Worm (Caenorhabditis elegans): ENCODE measurements around the gene C27D6.3.

The C27D6.3 gene

DNA sequence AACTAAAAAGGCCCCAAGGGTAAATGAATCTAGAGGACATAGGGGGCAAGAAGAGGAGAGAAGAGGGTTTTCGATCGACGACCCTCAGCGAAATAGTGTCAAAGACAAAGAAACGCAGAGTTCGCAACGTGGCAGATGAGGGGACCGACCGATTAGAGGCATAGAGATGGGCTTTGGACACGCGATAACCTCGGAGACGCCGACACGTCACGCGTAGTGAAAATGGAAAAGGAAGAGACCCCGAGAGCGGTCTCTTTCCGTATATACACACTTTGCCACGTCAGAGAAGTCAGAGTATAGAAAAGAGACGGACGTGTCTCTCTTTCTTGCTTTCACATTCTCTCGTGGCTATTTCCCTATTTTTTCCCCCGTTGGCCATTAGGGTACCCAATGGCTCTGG is 7.2 kb upstream of the C27D6.3 start (continued):
- TF ChIP-seq tag-97 (GFP tag; IDR thresholded peaks at IDR 0.05), result no peak
- no peak for TF ChIP-seq madf-9 (GFP tag; conservative IDR thresholded peaks at IDR 0.05)
- peak; percentile 51 for TF ChIP-seq nhr-48 (tag; optimal IDR thresholded peaks at IDR 0.05)
- TF ChIP-seq aly-2 (tag; optimal IDR thresholded peaks at IDR 0.05), result no peak
- TF ChIP-seq lim-7 (GFP tag; IDR thresholded peaks at IDR 0.05), result no peak
- peak; percentile 72 to 93 for TF ChIP-seq mdl-1 (tag; optimal IDR thresholded peaks at IDR 0.05)
- TF ChIP-seq nhr-25 (tag; optimal IDR thresholded peaks at IDR 0.05; ENCODE audit: borderline replicate concordance, insufficient read depth), result peak; percentile 70
- peak; percentile 19 for TF ChIP-seq zfp-2 (tag; optimal IDR thresholded peaks at IDR 0.05)
- peak; percentile 45 for TF ChIP-seq tra-1 (GFP tag; IDR thresholded peaks at IDR 0.05)
- peak; percentile 56 for TF ChIP-seq dve-1 (tag; optimal IDR thresholded peaks at IDR 0.05; ENCODE audit: insufficient read depth)
- peak; percentile 75 for TF ChIP-seq nhr-11 (tag; optimal IDR thresholded peaks at IDR 0.05)
- TF ChIP-seq mep-1 (tag; optimal IDR thresholded peaks at IDR 0.05), result peak; percentile 78
- no peak for TF ChIP-seq Y5F2A.4 (GFP tag; optimal IDR thresholded peaks at IDR 0.05)
- TF ChIP-seq F37D6.2 (tag; optimal IDR thresholded peaks at IDR 0.05), result peak; percentile 75
- no peak for TF ChIP-seq pqm-1 (tag; optimal IDR thresholded peaks at IDR 0.05)
- TF ChIP-seq F10B5.3 (tag; optimal IDR thresholded peaks at IDR 0.05), result no peak
- no peak for TF ChIP-seq zag-1 (tag; optimal IDR thresholded peaks at IDR 0.05)
- TF ChIP-seq daf-16 (GFP tag; optimal IDR thresholded peaks at IDR 0.05), result no peak
- TF ChIP-seq daf-16 (tag; optimal IDR thresholded peaks at IDR 0.05), result peak; percentile 1
- TF ChIP-seq snpc-4 (tag; optimal IDR thresholded peaks at IDR 0.05), result no peak
- TF ChIP-seq F44E2.7 (GFP tag; IDR thresholded peaks at IDR 0.05), result no peak
- no peak for TF ChIP-seq mdt-29 (GFP tag; IDR thresholded peaks at IDR 0.05)
- no peak for TF ChIP-seq spr-3 (GFP tag; optimal IDR thresholded peaks at IDR 0.05)
- no peak for TF ChIP-seq saeg-2 (GFP tag; IDR thresholded peaks at IDR 0.05)
- peak; percentile 89 for TF ChIP-seq mxl-3 (GFP tag; optimal IDR thresholded peaks at IDR 0.05)
- TF ChIP-seq ZK337.2 (GFP tag; IDR thresholded peaks at IDR 0.05), result no peak
- TF ChIP-seq dmd-9 (GFP tag; IDR thresholded peaks at IDR 0.05), result no peak
- peak; percentile 67; the same call in 1 of the 2 replicates for TF ChIP-seq ceh-20 (GFP tag; IDR thresholded peaks at IDR 0.05)
- TF ChIP-seq ama-1 (optimal IDR thresholded peaks at IDR 0.05), result no peak
- TF ChIP-seq egl-27 (tag; optimal IDR thresholded peaks at IDR 0.05), result no peak
- no peak for TF ChIP-seq nhr-111 (GFP tag; optimal IDR thresholded peaks at IDR 0.05)
- TF ChIP-seq ztf-7 (tag; optimal IDR thresholded peaks at IDR 0.05), result no peak
- peak; percentile 64 for TF ChIP-seq dmd-6 (GFP tag; IDR thresholded peaks at IDR 0.05)
- TF ChIP-seq unc-130 (GFP tag; optimal IDR thresholded peaks at IDR 0.05), result no peak
- TF ChIP-seq unc-62 (GFP tag; optimal IDR thresholded peaks at IDR 0.05 in 1 of 2), result peak in 1 of 2 experiments; percentile 48
- TF ChIP-seq unc-62 (tag; optimal IDR thresholded peaks at IDR 0.05), result no peak
- peak; percentile 98 for TF ChIP-seq aha-1 (tag)
- no peak for TF ChIP-seq Y105C5A.15 (GFP tag; IDR thresholded peaks at IDR 0.05)
- TF ChIP-seq zfp-3 (GFP tag; conservative IDR thresholded peaks at IDR 0.05), result 0 out of 2 replicates have a peak, but pooled peaks have one; percentile 47
- no peak for TF ChIP-seq dmd-8 (GFP tag; IDR thresholded peaks at IDR 0.05)
- peak; percentile 59; the same call in 1 of the 2 replicates for TF ChIP-seq set-16 (GFP tag; IDR thresholded peaks at IDR 0.05)
- no peak for TF ChIP-seq nhr-10 (tag; optimal IDR thresholded peaks at IDR 0.05)
- TF ChIP-seq ceh-82 (tag; optimal IDR thresholded peaks at IDR 0.05), result no peak
- no peak for TF ChIP-seq ceh-32 (tag; optimal IDR thresholded peaks at IDR 0.05; ENCODE audit: poor library complexity)
- TF ChIP-seq lin-15B (tag; optimal IDR thresholded peaks at IDR 0.05), result no peak
- TF ChIP-seq lin-13 (GFP tag; optimal IDR thresholded peaks at IDR 0.05), result peak; percentile 21
- no peak for TF ChIP-seq snpc-1.2 (GFP tag; IDR thresholded peaks at IDR 0.05)
- TF ChIP-seq ztf-11 (tag; optimal IDR thresholded peaks at IDR 0.05), result no peak
- no peak for TF ChIP-seq zip-2 (tag; optimal IDR thresholded peaks at IDR 0.05)
- TF ChIP-seq duxl-1 (tag; optimal IDR thresholded peaks at IDR 0.05; ENCODE audit: poor library complexity), result no peak
- no peak for TF ChIP-seq daf-19 (GFP tag; conservative IDR thresholded peaks at IDR 0.05)
- no peak for TF ChIP-seq mxl-2 (GFP tag; conservative IDR thresholded peaks at IDR 0.05)
- TF ChIP-seq lin-39 (tag; optimal IDR thresholded peaks at IDR 0.05), result no peak

All from whole organism, L4 larva.